Fruit fly (Drosophila melanogaster): ENCODE results near the gene Rpt3R.

The Rpt3R gene

dm6 chr3R:9784341-9785062 lies 28.2 kb upstream of the Rpt3R start, which contains the start of the genes MtnA and CG8500 (continued):
- TF ChIP-seq Opbp (GFP tag; IDR thresholded peaks at IDR 0.05; ENCODE audit: partially characterized antibody) (0 out of 3 replicates have a peak, but pooled peaks have one; percentile 24), CG15269 (tag; optimal IDR thresholded peaks at IDR 0.05) (no peak), CG31224 (GFP tag; IDR thresholded peaks at IDR 0.05) (no peak), Atf3 (GFP tag; optimal IDR thresholded peaks at IDR 0.05) (no peak), Atf-2 (GFP tag; optimal IDR thresholded peaks at IDR 0.05) (no peak), dpn (GFP tag; optimal IDR thresholded peaks at IDR 0.05) (no peak), Asciz (GFP tag; optimal IDR thresholded peaks at IDR 0.05) (no peak), sr (GFP tag; IDR thresholded peaks at IDR 0.05) (0 out of 3 replicates have a peak, but pooled peaks have one; percentile 7), Med (GFP tag) (peak; percentile 81), CG17186 (GFP tag; optimal IDR thresholded peaks at IDR 0.05) (no peak), CG15514 (GFP tag; optimal IDR thresholded peaks at IDR 0.05) (peak; percentile 96), CG4730 (GFP tag; IDR thresholded peaks at IDR 0.05) (no peak), CG43689 (GFP tag; IDR thresholded peaks at IDR 0.05) (no peak), CG10959 (GFP tag; IDR thresholded peaks at IDR 0.05) (no peak), zfh1 (GFP tag; IDR thresholded peaks at IDR 0.05) (no peak), BtbVII (GFP tag; optimal IDR thresholded peaks at IDR 0.05) (no peak), p53 (GFP tag; optimal IDR thresholded peaks at IDR 0.05) (no peak), CG2875 (GFP tag; optimal IDR thresholded peaks at IDR 0.05) (no peak), luna (GFP tag; optimal IDR thresholded peaks at IDR 0.05) (no peak), ssp (GFP tag; IDR thresholded peaks at IDR 0.05) (no peak), YL-1 (GFP tag; optimal IDR thresholded peaks at IDR 0.05) (no peak), slbo (GFP tag; IDR thresholded peaks at IDR 0.05) (no peak), CG1832 (GFP tag; optimal IDR thresholded peaks at IDR 0.05) (no peak), CG10979 (tag; optimal IDR thresholded peaks at IDR 0.05) (no peak), caup (GFP tag; optimal IDR thresholded peaks at IDR 0.05; ENCODE audit: severe bottlenecking) (peak; percentile 13), Rfx (GFP tag; IDR thresholded peaks at IDR 0.05) (no peak), CG13624 (GFP tag; optimal IDR thresholded peaks at IDR 0.05) (no peak), Spps (tag; optimal IDR thresholded peaks at IDR 0.05) (no peak), CG12071 (GFP tag; optimal IDR thresholded peaks at IDR 0.05) (no peak), Atf6 (GFP tag; IDR thresholded peaks at IDR 0.05) (no peak), Rx (GFP tag; IDR thresholded peaks at IDR 0.05) (no peak), CG12659 (GFP tag; optimal IDR thresholded peaks at IDR 0.05) (peak; percentile 20), dmrt11E (tag; optimal IDR thresholded peaks at IDR 0.05) (no peak), Sry-δ (GFP tag; optimal IDR thresholded peaks at IDR 0.05) (no peak), Dref (GFP tag; IDR thresholded peaks at IDR 0.05) (0 out of 2 replicates have a peak, but pooled peaks have one; percentile 28), inv (GFP tag; IDR thresholded peaks at IDR 0.05; ENCODE audit: partially characterized antibody) (peak; percentile 28; the same call in 1 of the 2 replicates), CG11247 (GFP tag; IDR thresholded peaks at IDR 0.05) (no peak), tap (tag; optimal IDR thresholded peaks at IDR 0.05) (no peak), lola (GFP tag; optimal IDR thresholded peaks at IDR 0.05) (no peak), org-1 (GFP tag; optimal IDR thresholded peaks at IDR 0.05) (no peak), nom (GFP tag; optimal IDR thresholded peaks at IDR 0.05) (no peak), br (optimal IDR thresholded peaks at IDR 0.05) (no peak), CG4282 (GFP tag; optimal IDR thresholded peaks at IDR 0.05) (no peak), CG4424 (GFP tag; optimal IDR thresholded peaks at IDR 0.05) (no peak), CG3726 (GFP tag; IDR thresholded peaks at IDR 0.05) (no peak), Dfd (GFP tag; optimal IDR thresholded peaks at IDR 0.05) (no peak), Bdp1 (GFP tag; optimal IDR thresholded peaks at IDR 0.05) (no peak), pzg (GFP tag; optimal IDR thresholded peaks at IDR 0.05) (peak; percentile 67), CG18599 (GFP tag; optimal IDR thresholded peaks at IDR 0.05) (no peak), insv (GFP tag; optimal IDR thresholded peaks at IDR 0.05) (no peak)
